Worm (Caenorhabditis elegans) whole organism, L1 larva: ENCODE measurements around the gene ZC477.4.

Experiments
- C04F5.9 ChIP-seq: sonication (generic microtip); optimal IDR thresholded peaks from 2 replicates; lab custom pipeline; 2016; ENCODE audit warnings: missing genetic modification characterization, missing compliant biosample characterization
- C16A3.4 ChIP-seq: fragments of 150-350 bp; optimal IDR thresholded peaks from 2 replicates; lab custom pipeline; 2014; ENCODE audit warnings: missing biosample characterization, missing genetic modification characterization
- F16B12.6 ChIP-seq: fragments of 150-350 bp; optimal IDR thresholded peaks from 2 replicates; lab custom pipeline; 2014; ENCODE audit warnings: missing biosample characterization, missing genetic modification characterization
- Y116A8C.19 ChIP-seq: sonication (generic microtip); optimal IDR thresholded peaks from 2 replicates; lab custom pipeline; 2016; ENCODE audit warnings: missing compliant biosample characterization, missing genetic modification characterization, borderline replicate concordance
- aha-1 ChIP-seq: fragments of 150-350 bp; optimal IDR thresholded peaks from 2 replicates; lab custom pipeline; 2014; ENCODE audit warnings: missing biosample characterization, missing genetic modification characterization
- aly-2 ChIP-seq: fragments of 150-350 bp; optimal IDR thresholded peaks from 2 replicates; lab custom pipeline; 2014; ENCODE audit warnings: missing biosample characterization, missing genetic modification characterization
- ama-1 ChIP-seq: fragments of 150-350 bp; optimal IDR thresholded peaks from 2 replicates; lab custom pipeline; 2014
- ceh-63 ChIP-seq: fragments of 200-800 bp; sonication (Bioruptor generic); optimal IDR thresholded peaks from 2 replicates; lab custom pipeline; 2018; ENCODE audit warnings: mild to moderate bottlenecking, missing genetic modification characterization, missing compliant biosample characterization
- ceh-82 ChIP-seq, 3 experiments: fragments of 150-350 bp in 1 of 3; sonication (generic microtip) in 2 of 3; optimal IDR thresholded peaks; 2 replicates each; lab custom pipeline; 2014 to 2017; ENCODE audit warnings: missing biosample characterization in 3 of 3, missing genetic modification characterization in 3 of 3
- dpl-1 ChIP-seq, 3 experiments: fragments of 150-350 bp in 2 of 3; sonication (generic microtip) in 1 of 3; optimal IDR thresholded peaks; 2 replicates each; lab custom pipeline; 2014 to 2017; ENCODE audit warnings: missing biosample characterization in 3 of 3, missing genetic modification characterization in 3 of 3, missing genetic modification reagents in 3 of 3
- dsc-1 ChIP-seq: sonication (generic microtip); optimal IDR thresholded peaks from 2 replicates; lab custom pipeline; 2016; ENCODE audit warnings: mild to moderate bottlenecking, missing genetic modification characterization, missing compliant biosample characterization
- efl-1 ChIP-seq, 4 experiments: fragments of 150-350 bp; optimal IDR thresholded peaks in 3 of 4; peaks in 1 of 4; 1 replicate in 1 of 4; 2 replicates in 3 of 4; lab custom pipeline; 2014; ENCODE audit warnings: missing biosample characterization in 2 of 4, missing genetic modification characterization in 2 of 4, missing genetic modification reagents in 2 of 4
- egl-27 ChIP-seq, 2 experiments: fragments of 150-350 bp in 1 of 2; sonication (generic microtip); optimal IDR thresholded peaks; 3 replicates each; lab custom pipeline; 2017 to 2018; ENCODE audit warnings: missing biosample characterization in 2 of 2, missing genetic modification characterization in 2 of 2, missing genetic modification reagents in 2 of 2
- hpl-2 ChIP-seq: fragments of 150-350 bp; optimal IDR thresholded peaks from 2 replicates; lab custom pipeline; 2014; ENCODE audit warnings: missing biosample characterization, missing genetic modification reagents, missing genetic modification characterization
- jun-1 ChIP-seq: fragments of 150-350 bp; optimal IDR thresholded peaks from 2 replicates; lab custom pipeline; 2014; ENCODE audit warnings: missing biosample characterization, missing genetic modification reagents, missing genetic modification characterization
- lin-14 ChIP-seq: fragments of 200-800 bp; sonication (Bioruptor generic); optimal IDR thresholded peaks from 2 replicates; lab custom pipeline; 2018; ENCODE audit warnings: mild to moderate bottlenecking, missing genetic modification characterization, moderate library complexity, missing compliant biosample characterization
- lin-15B ChIP-seq: fragments of 150-350 bp; sonication (generic microtip); optimal IDR thresholded peaks from 3 replicates; lab custom pipeline; 2014; ENCODE audit warnings: missing biosample characterization, missing genetic modification characterization
- lin-35 ChIP-seq, 2 experiments: fragments of 150-350 bp; optimal IDR thresholded peaks; 2 replicates each; lab custom pipeline; 2014; ENCODE audit warnings: missing biosample characterization in 2 of 2, missing genetic modification characterization in 2 of 2, missing genetic modification reagents in 2 of 2
- lir-3 ChIP-seq: sonication (generic microtip); optimal IDR thresholded peaks from 2 replicates; lab custom pipeline; 2016; ENCODE audit warnings: mild to moderate bottlenecking, missing genetic modification characterization, moderate library complexity, missing compliant biosample characterization; ENCODE audit not compliant: poor library complexity
- lsy-2 ChIP-seq, 2 experiments: fragments of 150-350 bp; optimal IDR thresholded peaks; 2 replicates each; lab custom pipeline; 2014; ENCODE audit warnings: missing biosample characterization in 2 of 2, missing genetic modification characterization in 2 of 2
- mab-9 ChIP-seq: fragments of 200-800 bp; sonication (Bioruptor generic); IDR thresholded peaks from 2 replicates; pipeline ENCODE4 v1.3.6; 2022; ENCODE audit warnings: missing genetic modification reagents, missing genetic modification characterization, missing compliant biosample characterization
- mdl-1 ChIP-seq, 2 experiments: fragments of 150-350 bp; optimal IDR thresholded peaks; 2 replicates each; lab custom pipeline; 2014 to 2017; ENCODE audit warnings: missing biosample characterization in 2 of 2, missing genetic modification characterization in 2 of 2, inconsistent platforms in 1 of 2
- mef-2 ChIP-seq: fragments of 150-350 bp; optimal IDR thresholded peaks from 2 replicates; lab custom pipeline; 2014; ENCODE audit warnings: missing biosample characterization, missing genetic modification characterization
- nhr-11 ChIP-seq: fragments of 150-350 bp; optimal IDR thresholded peaks from 2 replicates; lab custom pipeline; 2014; ENCODE audit warnings: missing biosample characterization, missing genetic modification characterization
- nhr-20 ChIP-seq: sonication (generic microtip); optimal IDR thresholded peaks from 2 replicates; lab custom pipeline; 2016; ENCODE audit warnings: mild to moderate bottlenecking, missing genetic modification characterization, missing compliant biosample characterization
- nhr-237 ChIP-seq: fragments of 150-350 bp; optimal IDR thresholded peaks from 2 replicates; lab custom pipeline; 2014; ENCODE audit warnings: missing biosample characterization, missing genetic modification characterization
- nhr-28 ChIP-seq: fragments of 150-350 bp; optimal IDR thresholded peaks from 2 replicates; lab custom pipeline; 2014; ENCODE audit warnings: missing biosample characterization, missing genetic modification characterization
- nhr-47 ChIP-seq: sonication (generic microtip); optimal IDR thresholded peaks from 2 replicates; lab custom pipeline; 2016; ENCODE audit warnings: mild to moderate bottlenecking, missing genetic modification characterization, moderate library complexity, missing compliant biosample characterization
- nhr-71 ChIP-seq: sonication (generic microtip); optimal IDR thresholded peaks from 2 replicates; lab custom pipeline; 2016; ENCODE audit warnings: mild to moderate bottlenecking, missing genetic modification characterization, moderate library complexity, missing compliant biosample characterization
- nhr-84 ChIP-seq: sonication (generic microtip); optimal IDR thresholded peaks from 2 replicates; lab custom pipeline; 2017; ENCODE audit warnings: missing biosample characterization, missing genetic modification characterization
- nhr-90 ChIP-seq: sonication (generic microtip); optimal IDR thresholded peaks from 2 replicates; lab custom pipeline; 2016; ENCODE audit warnings: mild to moderate bottlenecking, missing genetic modification characterization, missing compliant biosample characterization; ENCODE audit not compliant: poor library complexity
- rnt-1 ChIP-seq: sonication (generic microtip); optimal IDR thresholded peaks from 2 replicates; lab custom pipeline; 2016; ENCODE audit warnings: mild to moderate bottlenecking, missing genetic modification characterization, moderate library complexity, missing compliant biosample characterization
- snpc-4 ChIP-seq: fragments of 150-350 bp; optimal IDR thresholded peaks from 2 replicates; lab custom pipeline; 2014; ENCODE audit warnings: missing biosample characterization, missing genetic modification characterization
- snu-23 ChIP-seq: sonication (generic microtip); optimal IDR thresholded peaks from 2 replicates; lab custom pipeline; 2016; ENCODE audit warnings: missing genetic modification characterization, missing compliant biosample characterization
- sup-37 ChIP-seq: fragments of 200-800 bp; sonication (Bioruptor generic); optimal IDR thresholded peaks from 2 replicates; lab custom pipeline; 2018; ENCODE audit warnings: mild to moderate bottlenecking, missing genetic modification characterization, missing compliant biosample characterization
- swsn-7 ChIP-seq: sonication (generic microtip); optimal IDR thresholded peaks from 2 replicates; lab custom pipeline; 2016; ENCODE audit warnings: missing genetic modification characterization, missing compliant biosample characterization
- tbx-2 ChIP-seq: sonication (generic microtip); optimal IDR thresholded peaks from 2 replicates; lab custom pipeline; 2016; ENCODE audit warnings: missing genetic modification characterization, missing compliant biosample characterization
- tlp-1 ChIP-seq: fragments of 150-350 bp; optimal IDR thresholded peaks from 2 replicates; lab custom pipeline; 2014; ENCODE audit warnings: missing biosample characterization, missing genetic modification characterization
- unc-130 ChIP-seq: fragments of 150-350 bp; optimal IDR thresholded peaks from 2 replicates; lab custom pipeline; 2017; ENCODE audit warnings: missing biosample characterization, missing genetic modification characterization, inconsistent platforms
- unc-30 ChIP-seq: sonication (generic microtip); optimal IDR thresholded peaks from 2 replicates; lab custom pipeline; 2017; ENCODE audit warnings: missing biosample characterization, missing genetic modification characterization
- unc-86 ChIP-seq: sonication (generic microtip); optimal IDR thresholded peaks from 2 replicates; lab custom pipeline; 2016; ENCODE audit warnings: missing genetic modification characterization, missing compliant biosample characterization
- unc-98 ChIP-seq: fragments of 200-800 bp; sonication (Bioruptor generic); IDR thresholded peaks from 2 replicates; pipeline ENCODE4 v1.3.6; 2022; ENCODE audit warnings: missing genetic modification characterization, missing compliant biosample characterization
- vab-15 ChIP-seq: sonication (generic microtip); optimal IDR thresholded peaks from 2 replicates; lab custom pipeline; 2017; ENCODE audit warnings: missing genotype, mild to moderate bottlenecking, missing genetic modification characterization, missing compliant biosample characterization
- xbp-1 ChIP-seq: sonication (generic microtip); optimal IDR thresholded peaks from 2 replicates; lab custom pipeline; 2016; ENCODE audit warnings: missing genetic modification characterization, missing compliant biosample characterization
- zip-4 ChIP-seq: fragments of 200-800 bp; sonication (Bioruptor generic); optimal IDR thresholded peaks from 2 replicates; lab custom pipeline; 2018; ENCODE audit warnings: mild to moderate bottlenecking, missing genetic modification characterization, moderate library complexity, missing compliant biosample characterization

Gene ZC477.4

DNA sequence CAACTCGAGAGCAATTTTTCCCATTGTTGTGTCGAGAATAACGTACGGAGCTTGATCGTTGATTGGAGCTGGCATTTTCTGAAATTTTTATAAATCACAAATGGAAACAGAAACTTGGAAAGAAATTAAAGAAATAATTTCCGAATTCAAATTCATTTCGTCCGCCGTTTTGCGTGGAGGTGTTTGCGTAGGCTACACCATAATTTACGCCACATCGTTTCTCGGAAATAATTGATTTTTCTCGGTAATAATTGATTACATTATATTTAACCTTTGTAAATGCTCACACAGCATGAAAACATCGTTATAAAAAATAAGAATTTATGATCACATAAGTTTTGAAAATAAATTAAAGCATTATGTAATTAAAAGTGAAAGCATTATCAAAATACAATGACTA lies 34.6 kb upstream of the ZC477.4 start, which contains the start of gene cyn-12:
cyn-12 (minus strand) TSS at position 78 of the 400 bp plus-strand sequence.
- TF ChIP-seq swsn-7 (tag; lab: Kevin White, UChicago), result peak; percentile 31
- TF ChIP-seq ceh-63 (GFP tag; lab: Kevin White, UChicago), result no peak
- no peak for TF ChIP-seq egl-27 (tag; optimal IDR thresholded peaks at IDR 0.05; lab: Kevin White, UChicago)
- no peak for TF ChIP-seq ceh-82 (tag; optimal IDR thresholded peaks at IDR 0.05; lab: Kevin White, UChicago)
- no peak for TF ChIP-seq nhr-11
- TF ChIP-seq sup-37 (GFP tag; lab: Kevin White, UChicago), result no peak
- TF ChIP-seq mab-9, result no peak
- TF ChIP-seq unc-130, result peak; percentile 52
- TF ChIP-seq Y116A8C.19 (tag; lab: Kevin White, UChicago), result no peak
- no peak for TF ChIP-seq vab-15
- TF ChIP-seq lin-35 (GFP tag; optimal IDR thresholded peaks at IDR 0.05; lab: Kevin White, UChicago), result peak; percentile 19 to 46
- no peak for TF ChIP-seq xbp-1 (tag; lab: Kevin White, UChicago)
- peak; percentile 52 for TF ChIP-seq nhr-47 (tag; lab: Kevin White, UChicago)
- no peak for TF ChIP-seq unc-30 (tag; lab: Kevin White, UChicago)
- TF ChIP-seq nhr-28 (tag; lab: Kevin White, UChicago), result no peak
- no peak for TF ChIP-seq C04F5.9 (tag; lab: Kevin White, UChicago)
- TF ChIP-seq nhr-20 (tag; lab: Kevin White, UChicago), result peak; percentile 38
- no peak for TF ChIP-seq jun-1 (tag; lab: Kevin White, UChicago)
- TF ChIP-seq F16B12.6 (tag; lab: Kevin White, UChicago), result peak; percentile 85
- TF ChIP-seq dpl-1 (GFP tag; optimal IDR thresholded peaks at IDR 0.05; lab: Kevin White, UChicago), result peak in 2 of 3 experiments; percentile 48 to 58
- TF ChIP-seq zip-4, result no peak
- TF ChIP-seq unc-98 (GFP tag; lab: Robert Waterston, UW), result no peak
- TF ChIP-seq mdl-1 (tag; optimal IDR thresholded peaks at IDR 0.05; lab: Kevin White, UChicago), result no peak
- TF ChIP-seq mef-2 (tag; lab: Kevin White, UChicago), result no peak
- no peak for TF ChIP-seq ama-1 (lab: Kevin White, UChicago)
- TF ChIP-seq rnt-1 (tag; lab: Kevin White, UChicago), result no peak
- TF ChIP-seq aha-1 (tag; lab: Kevin White, UChicago), result no peak
- TF ChIP-seq snu-23 (GFP tag; lab: Kevin White, UChicago), result peak; percentile 55
- peak; percentile 41 to 55 for TF ChIP-seq lsy-2 (tag; optimal IDR thresholded peaks at IDR 0.05; lab: Kevin White, UChicago)
- TF ChIP-seq hpl-2 (GFP tag; lab: Kevin White, UChicago), result no peak
- TF ChIP-seq nhr-84 (tag; lab: Kevin White, UChicago), result no peak
- peak; percentile 15 to 52 for TF ChIP-seq efl-1 (optimal IDR thresholded peaks at IDR 0.05; lab: Kevin White, UChicago)
- TF ChIP-seq efl-1 (GFP tag; optimal IDR thresholded peaks at IDR 0.05 in 1 of 2; lab: Kevin White, UChicago), result peak; percentile 52 to 93
- TF ChIP-seq dsc-1, result no peak
- TF ChIP-seq lin-14 (GFP tag; lab: Kevin White, UChicago), result peak; percentile 11
- TF ChIP-seq tlp-1, result no peak
- peak; percentile 6 for TF ChIP-seq tbx-2 (tag; lab: Kevin White, UChicago)
- no peak for TF ChIP-seq aly-2
- no peak for TF ChIP-seq nhr-90 (tag; lab: Kevin White, UChicago)
- TF ChIP-seq unc-86, result no peak
- no peak for TF ChIP-seq snpc-4 (tag; lab: Kevin White, UChicago)
- no peak for TF ChIP-seq nhr-237 (tag; lab: Kevin White, UChicago)
- TF ChIP-seq C16A3.4 (tag; lab: Kevin White, UChicago), result no peak
- peak; percentile 56 for TF ChIP-seq nhr-71 (tag; lab: Kevin White, UChicago)
- peak; percentile 7 for TF ChIP-seq lin-15B
- TF ChIP-seq lir-3 (tag; lab: Kevin White, UChicago), result no peak
